In the genomic region with DNA sequence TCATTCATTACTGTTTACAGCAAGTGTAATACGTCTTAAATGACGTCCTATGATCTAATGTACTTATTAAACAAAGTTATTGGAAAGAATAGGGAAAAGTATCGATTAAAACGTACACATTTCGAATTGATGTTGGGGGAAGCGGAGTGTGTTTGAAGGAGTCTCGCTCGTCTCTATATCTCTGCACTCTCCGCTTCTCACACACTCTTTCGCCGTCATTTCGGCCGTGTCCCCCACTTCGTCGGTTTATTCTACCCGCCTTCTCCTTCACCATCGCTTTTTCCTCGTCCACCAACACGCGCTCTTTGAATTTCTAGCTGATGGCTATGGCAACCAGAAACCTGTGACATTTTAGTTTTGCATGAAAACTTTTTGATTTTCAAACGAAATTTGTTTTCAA, we compare ENCODE assay signal across 2 worm cellular contexts.
TF ChIP-seq lines count a peak whose summit lies in the region.

No protein-coding gene starts in this region.

TF ChIP-seq in whole organism, L1 larva, 84 proteins besides CTCF, POLR2A, EP300 and RAD21 (continued from another document):
- TF ChIP-seq dsc-1 (tag; optimal IDR thresholded peaks at IDR 0.05; lab: Kevin White, UChicago) (peak; percentile 13), nhr-71 (tag; optimal IDR thresholded peaks at IDR 0.05; lab: Kevin White, UChicago) (peak; percentile 40), xbp-1 (tag; optimal IDR thresholded peaks at IDR 0.05; lab: Kevin White, UChicago) (peak; percentile 25), nhr-20 (tag; optimal IDR thresholded peaks at IDR 0.05; lab: Kevin White, UChicago) (peak; percentile 27), C16A3.4 (tag; optimal IDR thresholded peaks at IDR 0.05; lab: Kevin White, UChicago) (no peak), tlp-1 (tag; optimal IDR thresholded peaks at IDR 0.05; lab: Kevin White, UChicago) (no peak), ceh-8 (GFP tag; optimal IDR thresholded peaks at IDR 0.05; lab: Kevin White, UChicago) (no peak), elt-2 (tag; optimal IDR thresholded peaks at IDR 0.05; lab: Kevin White, UChicago) (no peak), efl-1 (optimal IDR thresholded peaks at IDR 0.05; lab: Kevin White, UChicago) (peak; percentile 37 to 47), efl-1 (GFP tag; optimal IDR thresholded peaks at IDR 0.05 in 1 of 2; lab: Kevin White, UChicago) (peak in 1 of 2 experiments; percentile 46), isw-1 (GFP tag; IDR thresholded peaks at IDR 0.05; lab: Robert Waterston, UW) (peak; percentile 2; the same call in 1 of the 2 replicates), nhr-19 (GFP tag; conservative IDR thresholded peaks at IDR 0.05; lab: Robert Waterston, UW) (peak; percentile 15; the same call in 1 of the 2 replicates), nhr-47 (tag; optimal IDR thresholded peaks at IDR 0.05; lab: Kevin White, UChicago) (peak; percentile 8), grh-1 (GFP tag; IDR thresholded peaks at IDR 0.05; lab: Robert Waterston, UW) (no peak), ces-1 (GFP tag; optimal IDR thresholded peaks at IDR 0.05; lab: Kevin White, UChicago) (no peak), lin-15B (tag; optimal IDR thresholded peaks at IDR 0.05; lab: Kevin White, UChicago) (peak; percentile 8), lsy-2 (tag; optimal IDR thresholded peaks at IDR 0.05; lab: Kevin White, UChicago) (peak; percentile 38 to 45), zip-4 (GFP tag; optimal IDR thresholded peaks at IDR 0.05; lab: Kevin White, UChicago) (no peak), dpl-1 (GFP tag; optimal IDR thresholded peaks at IDR 0.05; lab: Kevin White, UChicago) (peak in 2 of 3 experiments; percentile 7 to 11), rnt-1 (tag; optimal IDR thresholded peaks at IDR 0.05; lab: Kevin White, UChicago) (peak; percentile 42), snu-23 (GFP tag; optimal IDR thresholded peaks at IDR 0.05; lab: Kevin White, UChicago) (peak; percentile 52), ceh-82 (tag; optimal IDR thresholded peaks at IDR 0.05; lab: Kevin White, UChicago) (peak in 1 of 3 experiments; percentile 41), ztf-4 (tag; optimal IDR thresholded peaks at IDR 0.05; lab: Kevin White, UChicago) (peak; percentile 13), ceh-90 (tag; optimal IDR thresholded peaks at IDR 0.05; lab: Kevin White, UChicago) (no peak), ets-5 (GFP tag; IDR thresholded peaks at IDR 0.05; lab: Robert Waterston, UW) (no peak)

TF ChIP-seq in whole organism, young adult, 124 proteins besides CTCF, POLR2A, EP300 and RAD21 (continued from another document):
- TF ChIP-seq zfh-2 (GFP tag; conservative IDR thresholded peaks at IDR 0.05; lab: Robert Waterston, UW) (peak; percentile 63), F57C9.4 (tag; optimal IDR thresholded peaks at IDR 0.05; lab: Kevin White, UChicago) (no peak), dpff-1 (tag; optimal IDR thresholded peaks at IDR 0.05; lab: Kevin White, UChicago) (no peak), ztf-26 (tag; optimal IDR thresholded peaks at IDR 0.05; lab: Kevin White, UChicago) (no peak), egl-18 (GFP tag; IDR thresholded peaks at IDR 0.05; lab: Robert Waterston, UW) (peak; percentile 63; the same call in 1 of the 2 replicates), lin-54 (GFP tag; optimal IDR thresholded peaks at IDR 0.05; lab: Kevin White, UChicago) (peak; percentile 6), rpc-1 (optimal IDR thresholded peaks at IDR 0.05; lab: Kevin White, UChicago) (no peak), rpc-1 (tag; optimal IDR thresholded peaks at IDR 0.05; lab: Kevin White, UChicago) (no peak), F22D6.2 (tag; optimal IDR thresholded peaks at IDR 0.05; lab: Kevin White, UChicago) (no peak), unc-62 (GFP tag; optimal IDR thresholded peaks at IDR 0.05; lab: Kevin White, UChicago) (no peak), nhr-80 (tag; optimal IDR thresholded peaks at IDR 0.05; lab: Kevin White, UChicago) (peak; percentile 11), nhr-27 (tag; optimal IDR thresholded peaks at IDR 0.05; lab: Kevin White, UChicago) (no peak), dpl-1 (GFP tag; optimal IDR thresholded peaks at IDR 0.05; lab: Kevin White, UChicago) (no peak), F49E8.2 (tag; optimal IDR thresholded peaks at IDR 0.05; lab: Kevin White, UChicago; ENCODE audit: insufficient read depth) (no peak), pbrm-1 (GFP tag; IDR thresholded peaks at IDR 0.05; lab: Robert Waterston, UW) (0 out of 2 replicates have a peak, but pooled peaks have one; percentile 31), ZK185.1 (tag; optimal IDR thresholded peaks at IDR 0.05; lab: Kevin White, UChicago; ENCODE audit: poor library complexity, severe bottlenecking) (no peak), aptf-3 (GFP tag; IDR thresholded peaks at IDR 0.05; lab: Robert Waterston, UW) (no peak), nhr-90 (tag; optimal IDR thresholded peaks at IDR 0.05; lab: Kevin White, UChicago) (no peak), Y95B8A.8 (GFP tag; IDR thresholded peaks at IDR 0.05; lab: Robert Waterston, UW) (0 out of 2 replicates have a peak, but pooled peaks have one; percentile 40), snpc-4 (GFP tag; optimal IDR thresholded peaks at IDR 0.05; lab: Kevin White, UChicago) (no peak), snpc-4 (tag; optimal IDR thresholded peaks at IDR 0.05; lab: Kevin White, UChicago) (peak in 2 of 4 experiments; percentile 20 to 67), nhr-120 (GFP tag; IDR thresholded peaks at IDR 0.05; lab: Robert Waterston, UW) (no peak), cebp-1 (GFP tag; IDR thresholded peaks at IDR 0.05; lab: Robert Waterston, UW) (no peak), cebp-1 (tag; optimal IDR thresholded peaks at IDR 0.05; lab: Kevin White, UChicago) (peak; percentile 49), attf-5 (GFP tag; optimal IDR thresholded peaks at IDR 0.05; lab: Kevin White, UChicago) (peak; percentile 77), rcor-1 (GFP tag; IDR thresholded peaks at IDR 0.05; lab: Robert Waterston, UW) (no peak)
